Worm (Caenorhabditis elegans) whole organism, L1 larva: Measurements from ENCODE around the gene lmbr-1.

Experiments
- C34B4.2 ChIP-seq: sonication (generic microtip); optimal IDR thresholded peaks from 2 replicates; lab custom pipeline; 2017; ENCODE audit warnings: mild to moderate bottlenecking, missing genetic modification characterization, missing compliant biosample characterization
- aha-1 ChIP-seq: fragments of 150-350 bp; optimal IDR thresholded peaks from 2 replicates; lab custom pipeline; 2014; ENCODE audit warnings: missing biosample characterization, missing genetic modification characterization
- alr-1 ChIP-seq: fragments of 200-800 bp; sonication (Bioruptor generic); optimal IDR thresholded peaks from 2 replicates; lab custom pipeline; 2018; ENCODE audit warnings: borderline replicate concordance, mild to moderate bottlenecking, missing genetic modification characterization, missing compliant biosample characterization
- ama-1 ChIP-seq: fragments of 150-350 bp; optimal IDR thresholded peaks from 2 replicates; lab custom pipeline; 2014
- ceh-63 ChIP-seq: fragments of 200-800 bp; sonication (Bioruptor generic); optimal IDR thresholded peaks from 2 replicates; lab custom pipeline; 2018; ENCODE audit warnings: mild to moderate bottlenecking, missing genetic modification characterization, missing compliant biosample characterization
- ceh-88 ChIP-seq: fragments of 200-800 bp; sonication (Bioruptor generic); IDR thresholded peaks from 2 replicates; pipeline ENCODE4 v1.3.6; 2022; ENCODE audit warnings: missing genetic modification characterization, missing compliant biosample characterization
- ceh-90 ChIP-seq: sonication (generic microtip); optimal IDR thresholded peaks from 2 replicates; lab custom pipeline; 2016; ENCODE audit warnings: missing genetic modification characterization, missing compliant biosample characterization
- ces-1 ChIP-seq: fragments of 150-350 bp; optimal IDR thresholded peaks from 2 replicates; lab custom pipeline; 2014; ENCODE audit warnings: missing biosample characterization, missing genetic modification reagents, missing genetic modification characterization
- dpl-1 ChIP-seq, 3 experiments: fragments of 150-350 bp in 2 of 3; sonication (generic microtip) in 1 of 3; optimal IDR thresholded peaks; 2 replicates each; lab custom pipeline; 2014 to 2017; ENCODE audit warnings: missing biosample characterization in 3 of 3, missing genetic modification characterization in 3 of 3, missing genetic modification reagents in 3 of 3
- efl-1 ChIP-seq, 4 experiments: fragments of 150-350 bp; optimal IDR thresholded peaks in 3 of 4; peaks in 1 of 4; 1 replicate in 1 of 4; 2 replicates in 3 of 4; lab custom pipeline; 2014; ENCODE audit warnings: missing biosample characterization in 2 of 4, missing genetic modification characterization in 2 of 4, missing genetic modification reagents in 2 of 4
- egl-13 ChIP-seq: sonication (generic microtip); optimal IDR thresholded peaks from 2 replicates; lab custom pipeline; 2016; ENCODE audit warnings: missing genotype, missing genetic modification reagents, missing genetic modification characterization, missing compliant biosample characterization
- egl-27 ChIP-seq, 2 experiments: fragments of 150-350 bp in 1 of 2; sonication (generic microtip); optimal IDR thresholded peaks; 3 replicates each; lab custom pipeline; 2017 to 2018; ENCODE audit warnings: missing biosample characterization in 2 of 2, missing genetic modification characterization in 2 of 2, missing genetic modification reagents in 2 of 2
- elt-2 ChIP-seq: sonication (generic microtip); optimal IDR thresholded peaks from 2 replicates; lab custom pipeline; 2016; ENCODE audit warnings: missing genetic modification characterization, mild to moderate bottlenecking, inconsistent platforms, missing compliant biosample characterization, missing genetic modification reagents
- elt-3 ChIP-seq, 6 experiments: fragments of 150-350 bp in 1 of 6; sonication (generic microtip); optimal IDR thresholded peaks; 2 replicates each; lab custom pipeline; 2017 to 2018; ENCODE audit warnings: missing biosample characterization in 6 of 6, missing genetic modification characterization in 6 of 6, inconsistent platforms in 1 of 6
- ets-5 ChIP-seq: fragments of 200-800 bp; sonication (Bioruptor generic); IDR thresholded peaks from 2 replicates; pipeline ENCODE4 v1.3.6; 2022; ENCODE audit warnings: missing genetic modification characterization, missing compliant biosample characterization
- fkh-10 ChIP-seq: sonication (generic microtip); optimal IDR thresholded peaks from 2 replicates; lab custom pipeline; 2017; ENCODE audit warnings: missing biosample characterization, missing genetic modification reagents, missing genetic modification characterization
- fkh-4 ChIP-seq: sonication (generic microtip); optimal IDR thresholded peaks from 2 replicates; lab custom pipeline; 2016; ENCODE audit warnings: missing compliant biosample characterization, missing genetic modification characterization, borderline replicate concordance
- fos-1 ChIP-seq: fragments of 150-350 bp; optimal IDR thresholded peaks from 2 replicates; lab custom pipeline; 2014; ENCODE audit warnings: missing biosample characterization, missing genetic modification characterization
- grh-1 ChIP-seq: fragments of 200-800 bp; sonication (Bioruptor generic); IDR thresholded peaks from 2 replicates; pipeline ENCODE4 v1.3.6; 2022; ENCODE audit warnings: missing genetic modification reagents, missing genetic modification characterization, missing compliant biosample characterization
- hlh-17 ChIP-seq: fragments of 200-800 bp; sonication (Bioruptor generic); optimal IDR thresholded peaks from 2 replicates; lab custom pipeline; 2018; ENCODE audit warnings: missing genetic modification characterization, mild to moderate bottlenecking, missing compliant biosample characterization, moderate library complexity, borderline replicate concordance
- isw-1 ChIP-seq: fragments of 200-800 bp; sonication (Bioruptor generic); IDR thresholded peaks from 2 replicates; pipeline ENCODE4 v1.3.6; 2022; ENCODE audit warnings: missing genetic modification characterization, missing compliant biosample characterization
- jun-1 ChIP-seq: fragments of 150-350 bp; optimal IDR thresholded peaks from 2 replicates; lab custom pipeline; 2014; ENCODE audit warnings: missing biosample characterization, missing genetic modification reagents, missing genetic modification characterization
- lin-14 ChIP-seq: fragments of 200-800 bp; sonication (Bioruptor generic); optimal IDR thresholded peaks from 2 replicates; lab custom pipeline; 2018; ENCODE audit warnings: mild to moderate bottlenecking, missing genetic modification characterization, moderate library complexity, missing compliant biosample characterization
- lin-35 ChIP-seq, 2 experiments: fragments of 150-350 bp; optimal IDR thresholded peaks; 2 replicates each; lab custom pipeline; 2014; ENCODE audit warnings: missing biosample characterization in 2 of 2, missing genetic modification characterization in 2 of 2, missing genetic modification reagents in 2 of 2
- lir-3 ChIP-seq: sonication (generic microtip); optimal IDR thresholded peaks from 2 replicates; lab custom pipeline; 2016; ENCODE audit warnings: mild to moderate bottlenecking, missing genetic modification characterization, moderate library complexity, missing compliant biosample characterization; ENCODE audit not compliant: poor library complexity
- mdl-1 ChIP-seq, 2 experiments: fragments of 150-350 bp; optimal IDR thresholded peaks; 2 replicates each; lab custom pipeline; 2014 to 2017; ENCODE audit warnings: missing biosample characterization in 2 of 2, missing genetic modification characterization in 2 of 2, inconsistent platforms in 1 of 2
- nhr-19 ChIP-seq: fragments of 200-800 bp; sonication (Bioruptor generic); conservative IDR thresholded peaks from 2 replicates; pipeline ENCODE4 v1.3.6; 2022; ENCODE audit warnings: missing genetic modification characterization, missing compliant biosample characterization
- nhr-28 ChIP-seq: fragments of 150-350 bp; optimal IDR thresholded peaks from 2 replicates; lab custom pipeline; 2014; ENCODE audit warnings: missing biosample characterization, missing genetic modification characterization
- nhr-47 ChIP-seq: sonication (generic microtip); optimal IDR thresholded peaks from 2 replicates; lab custom pipeline; 2016; ENCODE audit warnings: mild to moderate bottlenecking, missing genetic modification characterization, moderate library complexity, missing compliant biosample characterization
- pag-3 ChIP-seq: sonication (generic microtip); optimal IDR thresholded peaks from 2 replicates; lab custom pipeline; 2017; ENCODE audit warnings: missing genetic modification characterization, mild to moderate bottlenecking, missing compliant biosample characterization, antibody characterized with exemption, borderline replicate concordance; ENCODE audit not compliant: insufficient read depth
- pax-3 ChIP-seq: fragments of 200-800 bp; sonication (Bioruptor generic); optimal IDR thresholded peaks from 2 replicates; lab custom pipeline; 2018; ENCODE audit warnings: mild to moderate bottlenecking, missing genetic modification characterization, moderate library complexity, missing compliant biosample characterization
- pqm-1 ChIP-seq: sonication (generic microtip); optimal IDR thresholded peaks from 3 replicates; lab custom pipeline; 2017; ENCODE audit warnings: missing biosample characterization, missing genetic modification characterization
- rnt-1 ChIP-seq: sonication (generic microtip); optimal IDR thresholded peaks from 2 replicates; lab custom pipeline; 2016; ENCODE audit warnings: mild to moderate bottlenecking, missing genetic modification characterization, moderate library complexity, missing compliant biosample characterization
- skn-1 ChIP-seq: fragments of 150-350 bp; optimal IDR thresholded peaks from 2 replicates; lab custom pipeline; 2014; ENCODE audit warnings: missing biosample characterization, missing genetic modification characterization
- snu-23 ChIP-seq: sonication (generic microtip); optimal IDR thresholded peaks from 2 replicates; lab custom pipeline; 2016; ENCODE audit warnings: missing genetic modification characterization, missing compliant biosample characterization
- sup-37 ChIP-seq: fragments of 200-800 bp; sonication (Bioruptor generic); optimal IDR thresholded peaks from 2 replicates; lab custom pipeline; 2018; ENCODE audit warnings: mild to moderate bottlenecking, missing genetic modification characterization, missing compliant biosample characterization
- swsn-7 ChIP-seq: sonication (generic microtip); optimal IDR thresholded peaks from 2 replicates; lab custom pipeline; 2016; ENCODE audit warnings: missing genetic modification characterization, missing compliant biosample characterization
- tlp-1 ChIP-seq: fragments of 150-350 bp; optimal IDR thresholded peaks from 2 replicates; lab custom pipeline; 2014; ENCODE audit warnings: missing biosample characterization, missing genetic modification characterization
- unc-62 ChIP-seq: fragments of 150-350 bp; optimal IDR thresholded peaks from 2 replicates; lab custom pipeline; 2014; ENCODE audit warnings: missing biosample characterization, missing genetic modification reagents, missing genetic modification characterization
- unc-98 ChIP-seq: fragments of 200-800 bp; sonication (Bioruptor generic); IDR thresholded peaks from 2 replicates; pipeline ENCODE4 v1.3.6; 2022; ENCODE audit warnings: missing genetic modification characterization, missing compliant biosample characterization
- zip-4 ChIP-seq: fragments of 200-800 bp; sonication (Bioruptor generic); optimal IDR thresholded peaks from 2 replicates; lab custom pipeline; 2018; ENCODE audit warnings: mild to moderate bottlenecking, missing genetic modification characterization, moderate library complexity, missing compliant biosample characterization
- ztf-4 ChIP-seq: fragments of 150-350 bp; optimal IDR thresholded peaks from 2 replicates; lab custom pipeline; 2014; ENCODE audit warnings: missing biosample characterization, missing genetic modification characterization

lmbr-1 gene

DNA sequence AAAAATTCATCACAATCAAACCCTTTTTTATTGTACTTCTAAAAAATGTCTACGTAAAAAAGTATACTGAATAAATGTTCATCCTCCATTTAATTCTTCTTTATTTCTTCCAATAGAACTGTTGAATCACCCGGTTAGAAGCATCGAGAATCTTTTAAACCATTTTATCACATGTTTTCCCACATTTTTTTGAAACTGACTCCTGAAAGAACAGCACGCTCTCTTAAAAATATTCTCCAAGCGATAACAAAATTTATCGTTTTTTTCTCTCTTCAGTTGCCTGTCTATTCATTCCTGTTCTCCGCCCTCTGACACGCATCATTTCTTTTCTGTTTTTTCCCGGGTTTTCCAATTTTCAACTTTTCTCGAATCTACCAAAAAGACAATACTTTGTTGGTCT, 47.6 kb upstream of the lmbr-1 start, which contains the start of gene F10E9.12:
TSS of gene F10E9.12 (plus strand) at position 131 of the 400 bp plus-strand sequence.
- TF ChIP-seq nhr-19 (GFP tag; lab: Robert Waterston, UW) (no peak), isw-1 (no peak), jun-1 (no peak), aha-1 (no peak), efl-1 (optimal IDR thresholded peaks at IDR 0.05; lab: Kevin White, UChicago) (no peak), efl-1 (GFP tag; optimal IDR thresholded peaks at IDR 0.05 in 1 of 2; lab: Kevin White, UChicago) (peak in 1 of 2 experiments; percentile 34), swsn-7 (no peak), pqm-1 (tag; lab: Kevin White, UChicago) (no peak), fos-1 (tag; lab: Kevin White, UChicago) (no peak)

DNA sequence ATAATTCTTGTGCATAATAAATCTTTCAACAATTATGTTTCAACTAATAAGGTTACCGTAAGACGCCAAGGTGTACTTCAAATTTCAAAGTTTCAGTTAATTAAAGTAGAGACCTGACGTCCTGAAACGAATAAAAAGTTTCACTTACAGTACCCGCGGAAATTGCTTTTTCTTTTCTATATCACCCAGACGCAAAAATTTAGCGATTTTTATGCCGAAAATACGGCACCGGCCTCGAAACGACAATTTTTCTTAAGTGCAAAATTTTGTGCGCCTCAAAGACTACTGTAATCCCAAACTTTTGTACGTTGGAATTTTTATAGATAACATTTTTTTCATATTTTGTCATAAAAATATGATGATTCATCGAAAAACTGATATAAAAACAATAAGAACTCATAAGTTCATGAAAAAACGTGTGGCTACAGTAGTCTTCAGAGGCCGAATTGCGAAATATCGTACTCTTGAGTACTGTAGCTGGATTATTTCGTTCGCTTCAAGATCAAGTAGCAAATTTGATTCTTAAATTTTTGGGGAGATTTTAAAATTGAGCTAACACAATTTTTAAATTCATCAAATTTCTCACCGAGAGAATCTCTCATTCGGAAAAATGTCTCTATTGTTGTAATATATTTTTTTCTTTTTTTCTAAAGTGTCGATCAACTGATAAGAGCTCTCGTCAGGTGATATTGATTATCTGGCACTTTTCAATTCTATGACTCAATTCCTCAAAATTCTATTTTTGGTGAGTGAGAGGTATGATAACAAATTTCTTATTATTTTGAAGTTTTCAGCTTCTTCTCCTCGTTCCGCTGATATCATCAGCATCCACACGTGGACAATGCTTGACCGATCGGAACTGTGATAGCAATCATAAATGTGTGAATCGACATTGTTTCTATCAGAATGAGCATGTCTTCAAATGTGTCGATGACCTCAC, 46.2 kb upstream of the lmbr-1 start, which contains the start of gene ZC262.13:
TSS of gene ZC262.13 (plus strand) at position 641 of the 940 bp plus-strand sequence.
- no peak for TF ChIP-seq ceh-90 (tag; lab: Kevin White, UChicago)
- TF ChIP-seq pag-3 (tag; lab: Kevin White, UChicago) = no peak
- TF ChIP-seq unc-98 (GFP tag; lab: Robert Waterston, UW) = no peak
- no peak for TF ChIP-seq mdl-1 (tag; optimal IDR thresholded peaks at IDR 0.05; lab: Kevin White, UChicago)
- TF ChIP-seq lin-35 (GFP tag; optimal IDR thresholded peaks at IDR 0.05; lab: Kevin White, UChicago) = peak in 1 of 2 experiments; percentile 20
- no peak for TF ChIP-seq ztf-4
- no peak for TF ChIP-seq lin-14 (GFP tag; lab: Kevin White, UChicago)
- no peak for TF ChIP-seq efl-1 (optimal IDR thresholded peaks at IDR 0.05; lab: Kevin White, UChicago)
- TF ChIP-seq efl-1 (GFP tag; optimal IDR thresholded peaks at IDR 0.05 in 1 of 2; lab: Kevin White, UChicago) = peak in 1 of 2 experiments; percentile 70
- TF ChIP-seq elt-2 (tag; lab: Kevin White, UChicago) = peak; percentile 82
- TF ChIP-seq fkh-10 = no peak
- TF ChIP-seq ceh-88 (GFP tag; lab: Robert Waterston, UW) = no peak
- TF ChIP-seq nhr-19 (GFP tag; lab: Robert Waterston, UW) = no peak
- no peak for TF ChIP-seq skn-1 (tag; lab: Kevin White, UChicago)
- TF ChIP-seq ceh-63 (GFP tag; lab: Kevin White, UChicago) = no peak
- no peak for TF ChIP-seq egl-13
- no peak for TF ChIP-seq egl-27 (tag; optimal IDR thresholded peaks at IDR 0.05; lab: Kevin White, UChicago)
- TF ChIP-seq zip-4 (GFP tag; lab: Kevin White, UChicago) = no peak
- TF ChIP-seq C34B4.2 (tag; lab: Kevin White, UChicago) = no peak
- TF ChIP-seq unc-62 (GFP tag; lab: Kevin White, UChicago) = no peak

DNA sequence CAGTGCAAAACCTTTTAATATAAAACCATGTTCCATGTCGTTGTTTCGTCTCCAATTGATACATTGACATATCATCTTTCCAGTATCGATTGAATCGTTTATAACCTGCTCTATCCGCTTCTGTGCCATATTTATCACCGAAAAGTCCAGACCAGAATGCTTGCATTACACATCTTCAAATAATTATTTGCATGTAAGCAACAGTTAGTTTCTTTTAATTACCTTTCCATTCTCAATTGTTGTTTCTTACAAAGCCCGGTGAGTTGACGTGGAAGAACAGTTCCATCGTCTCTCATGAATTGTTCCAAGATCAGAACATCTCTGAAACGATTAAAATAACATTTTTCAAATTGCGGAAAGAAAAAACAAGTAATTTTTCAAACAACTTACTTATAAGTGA, 40.8 kb upstream of the lmbr-1 start, which contains the start of gene iglr-2:
TSS of gene iglr-2 (minus strand) at position 101 of the 400 bp plus-strand sequence.
- no peak for TF ChIP-seq ztf-4
- TF ChIP-seq fkh-4 (tag; lab: Kevin White, UChicago) = no peak
- no peak for TF ChIP-seq sup-37
- no peak for TF ChIP-seq tlp-1 (tag; lab: Kevin White, UChicago)
- TF ChIP-seq ceh-63 (GFP tag; lab: Kevin White, UChicago) = no peak
- no peak for TF ChIP-seq pax-3 (tag; lab: Kevin White, UChicago)
- no peak for TF ChIP-seq egl-27 (tag; optimal IDR thresholded peaks at IDR 0.05; lab: Kevin White, UChicago)
- TF ChIP-seq jun-1 = no peak
- TF ChIP-seq ama-1 = no peak
- no peak for TF ChIP-seq rnt-1 (tag; lab: Kevin White, UChicago)
- no peak for TF ChIP-seq dpl-1 (GFP tag; optimal IDR thresholded peaks at IDR 0.05; lab: Kevin White, UChicago)

DNA sequence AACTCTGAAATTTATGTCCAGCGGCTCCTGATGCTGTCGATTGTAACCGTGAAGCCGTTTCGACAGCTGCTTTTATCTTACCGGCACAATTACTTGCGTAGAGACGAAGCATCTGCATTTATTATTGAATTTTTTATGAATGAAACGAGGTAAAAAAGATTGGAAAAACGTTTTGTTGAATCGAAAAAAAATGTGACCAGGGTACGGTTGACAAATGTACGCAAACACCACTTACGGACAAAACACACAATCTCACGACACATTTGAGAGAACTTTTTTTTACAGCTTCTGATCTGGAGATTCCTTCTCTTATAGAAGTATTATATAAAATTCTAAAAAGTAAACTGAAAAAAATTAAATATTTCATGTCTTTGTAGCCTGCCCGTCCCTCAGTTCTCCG, 40.3 kb upstream of the lmbr-1 start, which contains the start of the genes mrps-18A and ZC262.2:
TSS of gene mrps-18A (minus strand) at position 141 of the 400 bp plus-strand sequence.
TSS of gene ZC262.2 (plus strand) at position 284 of the 400 bp plus-strand sequence.
- TF ChIP-seq lir-3 (tag; lab: Kevin White, UChicago) (no peak), hlh-17 (GFP tag; lab: Kevin White, UChicago) (no peak), grh-1 (GFP tag; lab: Robert Waterston, UW) (no peak), ces-1 (GFP tag; lab: Kevin White, UChicago) (no peak), snu-23 (GFP tag; lab: Kevin White, UChicago) (peak; percentile 45), ets-5 (no peak), efl-1 (optimal IDR thresholded peaks at IDR 0.05; lab: Kevin White, UChicago) (peak; percentile 49 to 65), efl-1 (GFP tag; optimal IDR thresholded peaks at IDR 0.05 in 1 of 2; lab: Kevin White, UChicago) (peak; percentile 69 to 85), unc-98 (GFP tag; lab: Robert Waterston, UW) (no peak), elt-3 (tag; optimal IDR thresholded peaks at IDR 0.05; lab: Kevin White, UChicago) (peak in 1 of 6 experiments; percentile 25), nhr-28 (tag; lab: Kevin White, UChicago) (no peak), alr-1 (no peak), C34B4.2 (tag; lab: Kevin White, UChicago) (no peak), tlp-1 (tag; lab: Kevin White, UChicago) (no peak), nhr-47 (tag; lab: Kevin White, UChicago) (peak; percentile 18), nhr-19 (GFP tag; lab: Robert Waterston, UW) (no peak)
